Fruit fly (Drosophila melanogaster) Kc167 (cell line): ENCODE results near the gene CG9459.

Experiments used
- h ChIP-seq: fragments of >200 bp; optimal IDR thresholded peaks from 3 replicates; lab custom pipeline; 2018; ENCODE audit warnings: missing external identifiers
- psq ChIP-seq: fragments of >200 bp; optimal IDR thresholded peaks from 2 replicates; lab custom pipeline; 2017; ENCODE audit warnings: missing external identifiers
- ttk ChIP-seq: sonication (Bioruptor generic); optimal IDR thresholded peaks from 2 replicates; lab custom pipeline; 2017; ENCODE audit warnings: missing external identifiers

DNA sequence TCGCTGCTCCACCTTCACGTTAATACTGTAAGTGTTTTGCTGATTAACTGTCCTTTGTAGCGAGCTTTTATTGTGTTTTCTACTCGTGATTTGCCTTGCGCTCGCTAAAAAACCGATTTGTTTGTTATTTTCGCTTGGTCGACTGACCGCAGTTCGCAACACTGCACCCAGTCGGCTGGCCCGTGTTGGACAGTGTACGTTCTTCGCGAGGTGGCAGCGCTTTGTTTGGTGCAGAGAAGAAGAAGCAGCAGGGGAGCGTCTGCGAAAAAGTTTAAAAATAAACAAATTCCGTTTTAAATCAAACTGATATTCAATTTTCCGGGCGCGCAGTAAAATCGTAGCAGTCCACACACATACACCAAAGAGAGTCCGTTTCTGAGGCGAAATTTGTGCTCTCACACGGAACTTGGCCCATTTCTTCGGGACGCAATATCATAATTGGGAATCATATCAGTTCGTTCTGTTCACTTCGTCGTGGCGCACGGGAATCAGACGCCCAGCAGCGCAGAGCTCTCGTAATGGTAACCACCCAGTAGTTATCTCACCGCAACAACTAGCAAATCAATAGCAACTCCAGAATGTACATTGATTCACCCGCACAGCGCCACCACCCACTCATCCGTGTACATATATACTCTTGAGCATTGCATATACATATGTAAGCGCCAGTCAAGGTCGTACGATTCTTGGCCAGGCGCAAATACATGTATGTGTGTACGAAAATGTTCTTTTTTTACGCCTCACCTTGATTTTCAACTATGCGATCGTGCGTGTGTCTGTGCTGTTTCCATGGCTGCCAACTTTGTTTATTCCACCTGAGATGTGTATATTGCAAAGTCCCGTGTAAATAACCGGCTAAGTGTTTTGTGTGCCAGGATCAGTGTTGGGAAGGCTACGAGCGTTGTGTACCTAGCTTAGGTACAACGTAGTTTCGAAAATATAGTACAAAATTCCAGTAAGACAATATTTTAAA is 50.3 kb downstream of the CG9459 start, which contains the start of gene Naa80:
- TF ChIP-seq psq (lab: Kevin White, UChicago) (no peak), ttk (no peak), h (lab: Kevin White, UChicago) (no peak)
